Worm (Caenorhabditis elegans): Measurements from ENCODE around the gene cpt-3.
"Not testable (repeated sequence)": the region's sequence is repeated elsewhere in the genome, so short reads cannot be mapped to it uniquely, and the experiment has no call there.

The cpt-3 gene

ce11 chrIII:2082519-2082918, at the start of gene cpt-3:
Gene cpt-3 (plus strand): TSS chrIII:2082819.
- not testable (repeated sequence) for TF ChIP-seq him-1, W03F9.2, dao-5 (tag; optimal IDR thresholded peaks at IDR 0.05)

ce11 chrIII:2047907-2048306, 34.7 kb upstream of the cpt-3 start, which contains the start of gene dpy-1:
Gene dpy-1 (minus strand): TSS chrIII:2048007.
- TF ChIP-seq W03F9.2 (tag; optimal IDR thresholded peaks at IDR 0.05), result no peak
- TF ChIP-seq him-1 (tag; optimal IDR thresholded peaks at IDR 0.05), result no peak
- TF ChIP-seq dao-5 (tag; optimal IDR thresholded peaks at IDR 0.05), result no peak

- no peak for TF ChIP-seq him-1 (tag; optimal IDR thresholded peaks at IDR 0.05)
- TF ChIP-seq dao-5 (tag; optimal IDR thresholded peaks at IDR 0.05), result no peak
- TF ChIP-seq W03F9.2 (tag; optimal IDR thresholded peaks at IDR 0.05), result no peak
These were observed 32.8 kb upstream of the cpt-3 start for ce11 chrIII:2049825-2050224.

ce11 chrIII:2050494-2050893, 32.1 kb upstream of the cpt-3 start:
- TF ChIP-seq dao-5 (tag; optimal IDR thresholded peaks at IDR 0.05) (no peak), him-1 (tag; optimal IDR thresholded peaks at IDR 0.05) (no peak), W03F9.2 (tag; optimal IDR thresholded peaks at IDR 0.05) (no peak)

- TF ChIP-seq him-1 (tag; optimal IDR thresholded peaks at IDR 0.05) (no peak), W03F9.2 (tag; optimal IDR thresholded peaks at IDR 0.05) (no peak), dao-5 (tag; optimal IDR thresholded peaks at IDR 0.05) (no peak)
These were observed 29.2 kb upstream of the cpt-3 start for ce11 chrIII:2053433-2053832.

- TF ChIP-seq dao-5 (tag; optimal IDR thresholded peaks at IDR 0.05) (no peak), him-1 (tag; optimal IDR thresholded peaks at IDR 0.05) (no peak), W03F9.2 (tag; optimal IDR thresholded peaks at IDR 0.05) (no peak)
These were observed 28.5 kb upstream of the cpt-3 start, which contains the start of gene M01E10.3 for ce11 chrIII:2054084-2054483. Gene M01E10.3 (minus strand): TSS chrIII:2054184.

- no peak for TF ChIP-seq him-1 (tag; optimal IDR thresholded peaks at IDR 0.05)
- TF ChIP-seq dao-5 (tag; optimal IDR thresholded peaks at IDR 0.05), result no peak
- TF ChIP-seq W03F9.2 (tag; optimal IDR thresholded peaks at IDR 0.05), result no peak
These were observed 25.0 kb upstream of the cpt-3 start, which contains the start of gene Y39A3A.2 for ce11 chrIII:2057570-2057969. Gene Y39A3A.2 (minus strand): TSS chrIII:2057670.

ce11 chrIII:2060068-2060467, 22.6 kb upstream of the cpt-3 start:
- TF ChIP-seq dao-5 (tag; optimal IDR thresholded peaks at IDR 0.05) (no peak), him-1 (tag; optimal IDR thresholded peaks at IDR 0.05) (no peak), W03F9.2 (tag; optimal IDR thresholded peaks at IDR 0.05) (no peak)

ce11 chrIII:2060857-2061256, 21.8 kb upstream of the cpt-3 start, which contains the start of gene ins-16:
Gene ins-16 (minus strand): TSS chrIII:2060957.
- no peak for TF ChIP-seq him-1 (tag; optimal IDR thresholded peaks at IDR 0.05)
- TF ChIP-seq W03F9.2 (tag; optimal IDR thresholded peaks at IDR 0.05), result no peak
- no peak for TF ChIP-seq dao-5 (tag; optimal IDR thresholded peaks at IDR 0.05)

- TF ChIP-seq dao-5 (tag; optimal IDR thresholded peaks at IDR 0.05) (no peak), him-1 (tag; optimal IDR thresholded peaks at IDR 0.05) (no peak), W03F9.2 (tag; optimal IDR thresholded peaks at IDR 0.05) (no peak)
These were observed 14.4 kb upstream of the cpt-3 start, which contains the start of gene Y39A3A.3 for ce11 chrIII:2068248-2068647. Gene Y39A3A.3 (minus strand): TSS chrIII:2068348.

ce11 chrIII:2076546-2077134, 6.0 kb upstream of the cpt-3 start, which contains the start of gene Y39A3A.4:
Gene Y39A3A.4 (minus strand): TSS chrIII:2076596.
- TF ChIP-seq dao-5 (tag; optimal IDR thresholded peaks at IDR 0.05), result no peak

ce11 chrIII:2084829-2085228, 2.2 kb downstream of the cpt-3 start:
- TF ChIP-seq W03F9.2 (tag; optimal IDR thresholded peaks at IDR 0.05) (no peak), dao-5 (tag; optimal IDR thresholded peaks at IDR 0.05) (no peak), him-1 (tag; optimal IDR thresholded peaks at IDR 0.05) (no peak)

- TF ChIP-seq him-1 (tag; optimal IDR thresholded peaks at IDR 0.05) (no peak), W03F9.2 (tag; optimal IDR thresholded peaks at IDR 0.05) (no peak)
These were observed 6.8 kb downstream of the cpt-3 start for ce11 chrIII:2089453-2089852.

ce11 chrIII:2090695-2091094, 8.1 kb downstream of the cpt-3 start:
- TF ChIP-seq dao-5 (tag; optimal IDR thresholded peaks at IDR 0.05), result no peak
- peak; percentile 21 for TF ChIP-seq W03F9.2 (tag; optimal IDR thresholded peaks at IDR 0.05)
- no peak for TF ChIP-seq him-1 (tag; optimal IDR thresholded peaks at IDR 0.05)

- no peak for TF ChIP-seq dao-5 (tag; optimal IDR thresholded peaks at IDR 0.05)
- TF ChIP-seq him-1 (tag; optimal IDR thresholded peaks at IDR 0.05), result no peak
- no peak for TF ChIP-seq W03F9.2 (tag; optimal IDR thresholded peaks at IDR 0.05)
These were observed 8.7 kb downstream of the cpt-3 start for ce11 chrIII:2091367-2091766.
